Fruit fly (Drosophila melanogaster): ENCODE measurements around the gene CG7573.

The CG7573 gene

DNA sequence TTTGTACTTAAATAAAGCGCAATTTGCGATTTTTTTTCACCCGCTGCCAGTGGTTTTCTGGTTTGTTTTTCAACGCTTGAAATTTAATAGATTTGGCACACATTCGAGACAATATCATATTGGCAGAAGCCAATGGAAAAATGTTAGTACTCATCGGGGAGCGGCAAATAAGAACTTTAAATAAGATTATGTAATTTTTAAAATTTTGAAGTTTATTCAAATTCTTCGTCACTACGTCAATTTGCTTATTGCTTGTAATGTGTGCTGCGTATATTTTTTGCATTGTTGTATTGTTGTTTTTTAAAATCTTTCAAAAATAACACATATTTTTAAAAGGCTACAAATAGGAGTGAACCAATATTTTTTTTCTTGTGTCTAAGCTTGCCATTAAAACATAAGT, 35.4 kb downstream of the CG7573 start:
- TF ChIP-seq sens (GFP tag): peak; percentile 53
- TF ChIP-seq CG12659 (GFP tag; optimal IDR thresholded peaks at IDR 0.05): peak; percentile 5
- TF ChIP-seq Dbx (GFP tag; IDR thresholded peaks at IDR 0.05): 0 out of 3 replicates have a peak, but pooled peaks have one; percentile 39
- TF ChIP-seq Meics (GFP tag; optimal IDR thresholded peaks at IDR 0.05): peak; percentile 56
- peak; percentile 7 for TF ChIP-seq D19B (GFP tag; optimal IDR thresholded peaks at IDR 0.05)
- TF ChIP-seq CG9215 (GFP tag; IDR thresholded peaks at IDR 0.05): 0 out of 2 replicates have a peak, but pooled peaks have one; percentile 21
- peak; percentile 16 for TF ChIP-seq Med (GFP tag)
- TF ChIP-seq cato (GFP tag; optimal IDR thresholded peaks at IDR 0.05; ENCODE audit: borderline replicate concordance): no peak
- peak; percentile 8 for TF ChIP-seq lilli (GFP tag; optimal IDR thresholded peaks at IDR 0.05)
- TF ChIP-seq CG2120 (GFP tag; optimal IDR thresholded peaks at IDR 0.05): peak; percentile 40
- peak; percentile 22 for TF ChIP-seq CG7839 (tag; optimal IDR thresholded peaks at IDR 0.05)
- TF ChIP-seq Ptx1 (GFP tag; IDR thresholded peaks at IDR 0.05): peak; percentile 37; the same call in 1 of the 2 replicates
- TF ChIP-seq al (GFP tag; IDR thresholded peaks at IDR 0.05): peak; percentile 47; the same call in 1 of the 2 replicates
- TF ChIP-seq tio (GFP tag; optimal IDR thresholded peaks at IDR 0.05): peak; percentile 23
- TF ChIP-seq HLH3B (GFP tag; IDR thresholded peaks at IDR 0.05): no peak
- TF ChIP-seq dmrt11E (tag; optimal IDR thresholded peaks at IDR 0.05): no peak
- peak in 1 of 2 experiments; percentile 21 for TF ChIP-seq Pdp1 (GFP tag; optimal IDR thresholded peaks at IDR 0.05)
- peak; percentile 31 for TF ChIP-seq grau (tag; optimal IDR thresholded peaks at IDR 0.05)
- no peak for TF ChIP-seq ATbp (GFP tag; optimal IDR thresholded peaks at IDR 0.05)
- TF ChIP-seq ac (GFP tag; optimal IDR thresholded peaks at IDR 0.05): no peak
- TF ChIP-seq CG3726 (GFP tag; IDR thresholded peaks at IDR 0.05): no peak
- TF ChIP-seq row (GFP tag; IDR thresholded peaks at IDR 0.05): peak; percentile 31; the same call in 1 of the 3 replicates
- 0 out of 3 replicates have a peak, but pooled peaks have one; percentile 20 for TF ChIP-seq zfh1 (GFP tag; IDR thresholded peaks at IDR 0.05)
- peak; percentile 27; the same call in 1 of the 2 replicates for TF ChIP-seq klu (GFP tag; IDR thresholded peaks at IDR 0.05)
- TF ChIP-seq salm (tag; optimal IDR thresholded peaks at IDR 0.05): no peak
- TF ChIP-seq CG9932 (GFP tag; IDR thresholded peaks at IDR 0.05): peak; percentile 42; the same call in 1 of the 2 replicates
- peak; percentile 47; the same call in 1 of the 2 replicates for TF ChIP-seq Rfx (GFP tag; IDR thresholded peaks at IDR 0.05)
- TF ChIP-seq wdn (GFP tag; IDR thresholded peaks at IDR 0.05): 0 out of 2 replicates have a peak, but pooled peaks have one; percentile 12
- peak; percentile 6 for TF ChIP-seq zfh2 (GFP tag; optimal IDR thresholded peaks at IDR 0.05)
- peak; percentile 35; the same call in 1 of the 3 replicates for TF ChIP-seq dysf (GFP tag; IDR thresholded peaks at IDR 0.05)
- peak; percentile 60 for TF ChIP-seq lmd (GFP tag; IDR thresholded peaks at IDR 0.05)
- TF ChIP-seq Poxn (GFP tag; IDR thresholded peaks at IDR 0.05): peak; percentile 27; the same call in 1 of the 2 replicates
- no peak for TF ChIP-seq scrt (GFP tag; optimal IDR thresholded peaks at IDR 0.05)
- TF ChIP-seq gem (tag; optimal IDR thresholded peaks at IDR 0.05): peak; percentile 40
- peak; percentile 36; the same call in 1 of the 2 replicates for TF ChIP-seq slbo (GFP tag; IDR thresholded peaks at IDR 0.05)
- no peak for TF ChIP-seq CG17612 (GFP tag; IDR thresholded peaks at IDR 0.05)

DNA sequence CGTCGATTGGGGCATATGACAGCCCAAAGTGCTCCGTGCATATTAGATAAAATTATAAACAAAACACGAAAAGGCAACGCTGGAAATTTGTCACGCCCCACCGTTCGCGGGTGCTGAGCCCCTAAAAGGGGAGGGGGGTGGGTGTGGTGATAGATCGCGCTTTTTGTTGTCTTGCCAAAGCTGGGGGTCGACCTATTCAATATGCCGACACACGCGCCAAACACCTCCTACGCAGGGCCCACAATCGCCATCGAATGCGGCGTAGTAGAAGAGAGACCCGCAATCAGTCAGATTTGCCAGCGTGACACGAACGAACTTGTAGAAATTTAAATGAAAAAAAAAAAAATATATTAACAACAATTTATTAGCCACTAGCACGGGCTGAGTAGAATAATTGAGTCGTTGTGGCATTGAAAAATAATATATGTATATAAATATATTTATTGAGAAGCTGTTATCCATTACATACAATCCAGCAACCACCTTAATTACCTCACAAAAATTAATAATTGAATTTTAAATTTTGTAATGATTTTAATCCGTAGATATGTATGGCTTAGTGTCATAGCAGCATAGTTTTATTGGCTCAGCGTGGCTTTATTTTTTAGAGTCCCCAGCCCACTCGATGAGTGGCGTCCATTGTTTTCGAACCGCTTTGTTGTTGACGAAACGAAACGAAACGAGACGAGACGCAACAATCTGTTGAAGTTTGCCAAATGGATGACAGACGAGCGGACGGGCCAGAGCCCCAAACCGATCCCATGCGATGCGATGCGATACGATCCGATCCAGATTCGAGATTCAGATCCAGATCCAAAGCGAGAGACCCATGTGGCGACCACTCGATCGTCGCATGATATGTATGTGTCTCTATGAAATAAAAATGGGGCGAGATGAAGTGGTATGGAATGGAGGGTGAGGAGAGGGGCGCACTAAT, 37.7 kb downstream of the CG7573 start:
- TF ChIP-seq Sox102F (GFP tag; optimal IDR thresholded peaks at IDR 0.05): peak; percentile 95
- TF ChIP-seq CG17361 (GFP tag; IDR thresholded peaks at IDR 0.05): peak; percentile 58; the same call in 2 of the 3 replicates
- peak; percentile 82 for TF ChIP-seq CG5953 (GFP tag; IDR thresholded peaks at IDR 0.05)
- TF ChIP-seq CG16815 (GFP tag; optimal IDR thresholded peaks at IDR 0.05): peak; percentile 75
- TF ChIP-seq CG8290 (GFP tag; optimal IDR thresholded peaks at IDR 0.05): peak; percentile 16
- peak in 1 of 2 experiments; percentile 82 for TF ChIP-seq CG8290 (tag; optimal IDR thresholded peaks at IDR 0.05)
- TF ChIP-seq fd102C (GFP tag; optimal IDR thresholded peaks at IDR 0.05): no peak
- no peak for TF ChIP-seq pita (GFP tag; optimal IDR thresholded peaks at IDR 0.05)
- TF ChIP-seq CG31365 (tag; optimal IDR thresholded peaks at IDR 0.05): no peak
- TF ChIP-seq CG2199 (GFP tag; IDR thresholded peaks at IDR 0.05): no peak
- no peak for TF ChIP-seq Dip3 (GFP tag; optimal IDR thresholded peaks at IDR 0.05)
- peak; percentile 74 for TF ChIP-seq Adf1 (GFP tag; IDR thresholded peaks at IDR 0.05)
- peak; percentile 88 for TF ChIP-seq CG8924 (tag; optimal IDR thresholded peaks at IDR 0.05)
- TF ChIP-seq Dll (GFP tag; IDR thresholded peaks at IDR 0.05; ENCODE audit: partially characterized antibody): no peak
- peak in 1 of 2 experiments; percentile 51 for TF ChIP-seq insv (GFP tag; optimal IDR thresholded peaks at IDR 0.05)

Data from whole organism, embryonic.